Worm (Caenorhabditis elegans) whole organism, L4 larva: ENCODE measurements around the gene F15G9.2.

Experiments used
- D1046.2 ChIP-seq: fragments of 200-800 bp; sonication (Bioruptor generic); IDR thresholded peaks from 2 replicates; pipeline ENCODE4 v1.3.6; 2022; ENCODE audit warnings: missing genetic modification characterization, missing compliant biosample characterization
- F37D6.2 ChIP-seq: sonication (generic microtip); optimal IDR thresholded peaks from 2 replicates; lab custom pipeline; 2016; ENCODE audit warnings: mild to moderate bottlenecking, missing genetic modification characterization, missing compliant biosample characterization
- R02D3.7 ChIP-seq: fragments of 150-350 bp; sonication (generic microtip); optimal IDR thresholded peaks from 3 replicates; lab custom pipeline; 2014; ENCODE audit warnings: missing biosample characterization, missing genetic modification characterization
- T26A8.4 ChIP-seq: fragments of 200-800 bp; sonication (Bioruptor generic); IDR thresholded peaks from 2 replicates; pipeline ENCODE4 v1.3.6; 2022; ENCODE audit warnings: missing genetic modification characterization, missing compliant biosample characterization
- Y5F2A.4 ChIP-seq: fragments of 200-800 bp; sonication (Bioruptor generic); optimal IDR thresholded peaks from 2 replicates; lab custom pipeline; 2018; ENCODE audit warnings: mild to moderate bottlenecking, missing genetic modification characterization, missing compliant biosample characterization
- ZK337.2 ChIP-seq: fragments of 200-800 bp; sonication (Bioruptor generic); IDR thresholded peaks from 2 replicates; pipeline ENCODE4 v1.3.6; 2022; ENCODE audit warnings: missing genetic modification reagents, missing genetic modification characterization, missing compliant biosample characterization
- aha-1 ChIP-seq: fragments of 150-350 bp; peaks from one replicate; lab custom pipeline; 2014; ENCODE audit warnings: missing biosample characterization, missing genetic modification characterization
- ama-1 ChIP-seq: fragments of 150-350 bp; optimal IDR thresholded peaks from 2 replicates; lab custom pipeline; 2014; ENCODE audit warnings: inconsistent platforms, mixed read lengths
- attf-4 ChIP-seq: sonication (generic microtip); optimal IDR thresholded peaks from 3 replicates; lab custom pipeline; 2017; ENCODE audit warnings: missing biosample characterization, missing genetic modification characterization
- ceh-28 ChIP-seq: fragments of 150-350 bp; optimal IDR thresholded peaks from 2 replicates; lab custom pipeline; 2014; ENCODE audit warnings: missing biosample characterization, missing genetic modification reagents, missing genetic modification characterization
- ceh-32 ChIP-seq: sonication (generic microtip); optimal IDR thresholded peaks from 2 replicates; lab custom pipeline; 2016; ENCODE audit warnings: mild to moderate bottlenecking, missing genetic modification characterization, missing compliant biosample characterization; ENCODE audit not compliant: poor library complexity
- ceh-82 ChIP-seq: sonication (generic microtip); optimal IDR thresholded peaks from 2 replicates; lab custom pipeline; 2017; ENCODE audit warnings: missing biosample characterization, missing genetic modification characterization
- ces-1 ChIP-seq: fragments of 150-350 bp; sonication (generic microtip); optimal IDR thresholded peaks from 4 replicates; lab custom pipeline; 2014; ENCODE audit warnings: missing biosample characterization, missing genetic modification reagents, missing genetic modification characterization
- ctbp-1 ChIP-seq: fragments of 200-800 bp; sonication (Bioruptor generic); IDR thresholded peaks from 2 replicates; pipeline ENCODE4 v1.3.6; 2022; ENCODE audit warnings: missing genetic modification reagents, missing genetic modification characterization, missing compliant biosample characterization
- daf-12 ChIP-seq: fragments of 150-350 bp; optimal IDR thresholded peaks from 2 replicates; lab custom pipeline; 2014; ENCODE audit warnings: missing biosample characterization, missing genetic modification reagents, missing genetic modification characterization
- daf-16 ChIP-seq, 3 experiments: sonication (generic microtip); optimal IDR thresholded peaks; 2 replicates each; lab custom pipeline; 2016 to 2017; ENCODE audit warnings: missing genetic modification characterization in 3 of 3, missing genetic modification reagents in 3 of 3, mild to moderate bottlenecking in 2 of 3, missing compliant biosample characterization in 2 of 3, missing biosample characterization in 1 of 3, moderate library complexity in 1 of 3
- daf-19 ChIP-seq: fragments of 200-800 bp; sonication (Bioruptor generic); conservative IDR thresholded peaks from 2 replicates; pipeline ENCODE4 v1.3.6; 2022; ENCODE audit warnings: missing genetic modification characterization, missing compliant biosample characterization
- dmd-9 ChIP-seq: fragments of 200-800 bp; sonication (Bioruptor generic); IDR thresholded peaks from 2 replicates; pipeline ENCODE4 v1.3.6; 2022; ENCODE audit warnings: missing genetic modification reagents, missing genetic modification characterization, missing compliant biosample characterization
- duxl-1 ChIP-seq: sonication (generic microtip); optimal IDR thresholded peaks from 2 replicates; lab custom pipeline; 2016; ENCODE audit warnings: mild to moderate bottlenecking, missing genetic modification characterization, moderate library complexity, missing compliant biosample characterization; ENCODE audit not compliant: poor library complexity
- dve-1 ChIP-seq: sonication (generic microtip); optimal IDR thresholded peaks from 2 replicates; lab custom pipeline; 2017; ENCODE audit warnings: antibody characterized with exemption, mild to moderate bottlenecking, missing genetic modification characterization, missing compliant biosample characterization; ENCODE audit not compliant: insufficient read depth
- egl-27 ChIP-seq: sonication (generic microtip); optimal IDR thresholded peaks from 3 replicates; lab custom pipeline; 2017; ENCODE audit warnings: missing biosample characterization, missing genetic modification reagents, missing genetic modification characterization
- egl-43 ChIP-seq: fragments of 200-800 bp; sonication (Bioruptor generic); IDR thresholded peaks from 2 replicates; pipeline ENCODE4 v1.3.6; 2022; ENCODE audit warnings: missing genetic modification reagents, missing genetic modification characterization, missing compliant biosample characterization
- fos-1 ChIP-seq: fragments of 150-350 bp; optimal IDR thresholded peaks from 2 replicates; lab custom pipeline; 2014; ENCODE audit warnings: missing biosample characterization, missing genetic modification characterization
- hlh-11 ChIP-seq: fragments of 200-800 bp; sonication (Bioruptor generic); optimal IDR thresholded peaks from 2 replicates; lab custom pipeline; 2018; ENCODE audit warnings: mild to moderate bottlenecking, missing genetic modification characterization, missing compliant biosample characterization
- hlh-30 ChIP-seq: sonication (generic microtip); optimal IDR thresholded peaks from 2 replicates; lab custom pipeline; 2017; ENCODE audit warnings: antibody characterized with exemption, mild to moderate bottlenecking, missing genetic modification characterization, missing compliant biosample characterization; ENCODE audit not compliant: insufficient read depth
- hmg-1.1 ChIP-seq: fragments of 200-800 bp; sonication (Bioruptor generic); IDR thresholded peaks from 2 replicates; pipeline ENCODE4 v1.3.6; 2022; ENCODE audit warnings: missing genetic modification reagents, missing genetic modification characterization, missing compliant biosample characterization
- lin-15B ChIP-seq: fragments of 150-350 bp; sonication (generic microtip); optimal IDR thresholded peaks from 3 replicates; lab custom pipeline; 2014; ENCODE audit warnings: missing biosample characterization, missing genetic modification characterization
- lin-29 ChIP-seq: fragments of 200-800 bp; sonication (Bioruptor generic); IDR thresholded peaks from 2 replicates; pipeline ENCODE4 v1.3.6; 2022; ENCODE audit warnings: missing genetic modification reagents, missing genetic modification characterization, missing compliant biosample characterization
- lir-3 ChIP-seq: sonication (generic microtip); optimal IDR thresholded peaks from 2 replicates; lab custom pipeline; 2016; ENCODE audit warnings: mild to moderate bottlenecking, missing genetic modification characterization, missing compliant biosample characterization
- madf-5 ChIP-seq, 2 experiments: fragments of 200-800 bp; sonication (Bioruptor generic); IDR thresholded peaks; 2 replicates each; pipeline ENCODE4 v1.3.6; 2022; ENCODE audit warnings: missing compliant biosample characterization in 2 of 2, missing genetic modification characterization in 2 of 2
- madf-9 ChIP-seq: fragments of 200-800 bp; sonication (Bioruptor generic); conservative IDR thresholded peaks from 2 replicates; pipeline ENCODE4 v1.3.6; 2022; ENCODE audit warnings: missing genetic modification reagents, missing genetic modification characterization, missing compliant biosample characterization
- mep-1 ChIP-seq: fragments of 150-350 bp; sonication (generic microtip); optimal IDR thresholded peaks from 3 replicates; lab custom pipeline; 2014; ENCODE audit warnings: missing biosample characterization, missing genetic modification characterization
- mes-2 ChIP-seq: sonication (generic microtip); optimal IDR thresholded peaks from 2 replicates; lab custom pipeline; 2016; ENCODE audit warnings: missing genotype, mild to moderate bottlenecking, missing genetic modification characterization, missing compliant biosample characterization; ENCODE audit not compliant: poor library complexity, severe bottlenecking
- mxl-2 ChIP-seq: fragments of 200-800 bp; sonication (Bioruptor generic); conservative IDR thresholded peaks from 2 replicates; pipeline ENCODE4 v1.3.6; 2022; ENCODE audit warnings: missing genetic modification reagents, missing genetic modification characterization, missing compliant biosample characterization
- nhr-102 ChIP-seq: sonication (generic microtip); optimal IDR thresholded peaks from 2 replicates; lab custom pipeline; 2016; ENCODE audit warnings: mild to moderate bottlenecking, missing genetic modification characterization, moderate library complexity, missing compliant biosample characterization
- nhr-111 ChIP-seq: fragments of 200-800 bp; sonication (Bioruptor generic); optimal IDR thresholded peaks from 2 replicates; lab custom pipeline; 2018; ENCODE audit warnings: mild to moderate bottlenecking, missing genetic modification characterization, missing compliant biosample characterization
- nhr-25 ChIP-seq: sonication (generic microtip); optimal IDR thresholded peaks from 2 replicates; lab custom pipeline; 2017; ENCODE audit warnings: missing genetic modification characterization, mild to moderate bottlenecking, missing compliant biosample characterization, antibody characterized with exemption, moderate library complexity, borderline replicate concordance; ENCODE audit not compliant: insufficient read depth
- nhr-28 ChIP-seq: fragments of 150-350 bp; optimal IDR thresholded peaks from 2 replicates; lab custom pipeline; 2014; ENCODE audit warnings: missing biosample characterization, missing genetic modification characterization
- nhr-41 ChIP-seq: fragments of 200-800 bp; sonication (Bioruptor generic); IDR thresholded peaks from 2 replicates; pipeline ENCODE4 v1.3.6; 2022; ENCODE audit warnings: missing genetic modification reagents, missing genetic modification characterization, missing compliant biosample characterization
- nhr-48 ChIP-seq: sonication (generic microtip); optimal IDR thresholded peaks from 2 replicates; lab custom pipeline; 2016; ENCODE audit warnings: mild to moderate bottlenecking, missing genetic modification characterization, missing compliant biosample characterization
- nhr-77 ChIP-seq: fragments of 150-350 bp; optimal IDR thresholded peaks from 2 replicates; lab custom pipeline; 2014; ENCODE audit warnings: missing biosample characterization, missing genetic modification characterization
- pqm-1 ChIP-seq: sonication (generic microtip); optimal IDR thresholded peaks from 2 replicates; lab custom pipeline; 2017; ENCODE audit warnings: missing biosample characterization, missing genetic modification characterization
- rbr-2 ChIP-seq: sonication (generic microtip); optimal IDR thresholded peaks from 2 replicates; lab custom pipeline; 2016; ENCODE audit warnings: missing genotype, missing genetic modification characterization, missing compliant biosample characterization
- set-16 ChIP-seq: fragments of 200-800 bp; sonication (Bioruptor generic); IDR thresholded peaks from 2 replicates; pipeline ENCODE4 v1.3.6; 2022; ENCODE audit warnings: missing genetic modification reagents, missing genetic modification characterization, missing compliant biosample characterization
- tag-97 ChIP-seq: fragments of 200-800 bp; sonication (Bioruptor generic); IDR thresholded peaks from 2 replicates; pipeline ENCODE4 v1.3.6; 2022; ENCODE audit warnings: missing genetic modification characterization, missing compliant biosample characterization
- tra-1 ChIP-seq: fragments of 200-800 bp; sonication (Bioruptor generic); IDR thresholded peaks from 2 replicates; pipeline ENCODE4 v1.3.6; 2022; ENCODE audit warnings: missing genetic modification reagents, missing genetic modification characterization, missing compliant biosample characterization
- unc-130 ChIP-seq: sonication (generic microtip); optimal IDR thresholded peaks from 2 replicates; lab custom pipeline; 2016; ENCODE audit warnings: missing genetic modification reagents, missing genetic modification characterization, missing compliant biosample characterization
- unc-39 ChIP-seq: sonication (generic microtip); optimal IDR thresholded peaks from 2 replicates; lab custom pipeline; 2017; ENCODE audit warnings: missing biosample characterization, missing genetic modification characterization
- zag-1 ChIP-seq: fragments of 150-350 bp; optimal IDR thresholded peaks from 2 replicates; lab custom pipeline; 2014; ENCODE audit warnings: missing biosample characterization, missing genetic modification characterization
- zfp-2 ChIP-seq: sonication (generic microtip); optimal IDR thresholded peaks from 2 replicates; lab custom pipeline; 2016; ENCODE audit warnings: mild to moderate bottlenecking, missing genetic modification characterization, missing compliant biosample characterization
- zip-11 ChIP-seq: fragments of 200-800 bp; sonication (Bioruptor generic); IDR thresholded peaks from 2 replicates; pipeline ENCODE4 v1.3.6; 2022; ENCODE audit warnings: missing genetic modification characterization, missing compliant biosample characterization

F15G9.2 gene

DNA sequence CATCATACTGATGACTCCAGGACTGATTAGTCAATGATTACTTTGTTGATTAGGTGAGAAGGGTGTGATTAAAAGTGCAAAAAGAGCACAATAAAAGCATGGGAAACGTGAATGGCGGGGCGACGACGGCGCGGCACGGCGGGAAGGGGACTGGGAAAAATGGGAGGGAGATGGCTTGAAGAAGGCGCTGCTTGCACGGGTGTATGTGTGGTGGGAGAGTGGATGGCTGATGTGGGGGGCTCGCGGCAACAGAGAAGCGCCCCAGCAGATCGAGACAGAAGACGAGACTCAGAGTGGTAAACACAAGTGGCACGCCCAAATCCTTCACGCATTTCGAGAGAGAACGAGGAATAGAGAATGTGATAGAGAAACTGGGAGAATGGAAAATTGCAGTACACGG, 24.2 kb upstream of the F15G9.2 start, which contains the start of gene F15G9.5:
Gene F15G9.5 (minus strand): TSS at position 159 of the 400 bp plus-strand sequence.
- TF ChIP-seq T26A8.4 (no peak), dve-1 (tag; lab: Kevin White, UChicago) (no peak), ces-1 (GFP tag; lab: Kevin White, UChicago) (no peak), tag-97 (no peak), tra-1 (GFP tag; lab: Robert Waterston, UW) (no peak), nhr-48 (no peak), madf-5 (GFP tag; IDR thresholded peaks at IDR 0.05; lab: Robert Waterston, UW) (no peak), R02D3.7 (no peak), daf-19 (GFP tag; lab: Robert Waterston, UW) (no peak), lin-15B (tag; lab: Kevin White, UChicago) (no peak), fos-1 (no peak), D1046.2 (0 out of 2 replicates have a peak, but pooled peaks have one; percentile 6), mep-1 (tag; lab: Kevin White, UChicago) (peak; percentile 38), nhr-28 (tag; lab: Kevin White, UChicago) (no peak), set-16 (GFP tag; lab: Robert Waterston, UW) (peak; percentile 84), ctbp-1 (0 out of 2 replicates have a peak, but pooled peaks have one; percentile 24), nhr-77 (tag; lab: Kevin White, UChicago) (no peak), zfp-2 (tag; lab: Kevin White, UChicago) (no peak), Y5F2A.4 (no peak), hlh-11 (tag; lab: Kevin White, UChicago) (peak; percentile 17), ceh-82 (tag; lab: Kevin White, UChicago) (no peak), daf-16 (GFP tag; optimal IDR thresholded peaks at IDR 0.05; lab: Kevin White, UChicago) (no peak), daf-16 (tag; optimal IDR thresholded peaks at IDR 0.05; lab: Kevin White, UChicago) (peak; percentile 33), hmg-1.1 (GFP tag; lab: Robert Waterston, UW) (peak; percentile 71), ZK337.2 (GFP tag; lab: Robert Waterston, UW) (no peak), lir-3 (tag; lab: Kevin White, UChicago) (no peak), lin-29 (GFP tag; lab: Robert Waterston, UW) (no peak), madf-9 (GFP tag; lab: Robert Waterston, UW) (no peak), zip-11 (GFP tag; lab: Robert Waterston, UW) (no peak), nhr-102 (tag; lab: Kevin White, UChicago) (no peak), nhr-25 (tag; lab: Kevin White, UChicago) (no peak), ceh-32 (no peak), rbr-2 (tag; lab: Kevin White, UChicago) (peak; percentile 38), unc-130 (GFP tag; lab: Kevin White, UChicago) (no peak), ceh-28 (tag; lab: Kevin White, UChicago) (no peak), zag-1 (tag; lab: Kevin White, UChicago) (no peak), attf-4 (no peak), aha-1 (peak; percentile 86), ama-1 (lab: Kevin White, UChicago) (no peak), mxl-2 (GFP tag; lab: Robert Waterston, UW) (no peak), pqm-1 (tag; lab: Kevin White, UChicago) (no peak), duxl-1 (no peak), daf-12 (tag; lab: Kevin White, UChicago) (no peak), F37D6.2 (tag; lab: Kevin White, UChicago) (peak; percentile 15), nhr-111 (GFP tag; lab: Kevin White, UChicago) (no peak), egl-27 (tag; lab: Kevin White, UChicago) (no peak), mes-2 (no peak), egl-43 (peak; percentile 60; the same call in 1 of the 2 replicates), dmd-9 (no peak), nhr-41 (GFP tag; lab: Robert Waterston, UW) (no peak), hlh-30 (peak; percentile 46), unc-39 (tag; lab: Kevin White, UChicago) (no peak)
